Worm (Caenorhabditis elegans) whole organism, young adult: ENCODE results near the gene F53H2.3.

Experiments used
- B0035.1 ChIP-seq: sonication (generic microtip); optimal IDR thresholded peaks from 2 replicates; lab custom pipeline; 2016; ENCODE audit warnings: missing genetic modification characterization, mild to moderate bottlenecking, missing compliant biosample characterization, missing genotype, missing genetic modification reagents
- F49E8.2 ChIP-seq: sonication (generic microtip); optimal IDR thresholded peaks from 3 replicates; lab custom pipeline; 2017; ENCODE audit warnings: missing genetic modification characterization, mild to moderate bottlenecking, missing compliant biosample characterization, antibody characterized with exemption, moderate library complexity; ENCODE audit not compliant: insufficient read depth
- K12H6.12 ChIP-seq: fragments of 200-800 bp; sonication (Bioruptor generic); optimal IDR thresholded peaks from 2 replicates; lab custom pipeline; 2018; ENCODE audit warnings: mild to moderate bottlenecking, missing genetic modification characterization, missing compliant biosample characterization
- Y53G8AR.9 ChIP-seq: fragments of 200-800 bp; sonication (Bioruptor generic); conservative IDR thresholded peaks from 2 replicates; pipeline ENCODE4 v1.3.6; 2022; ENCODE audit warnings: missing genetic modification reagents, missing genetic modification characterization, missing compliant biosample characterization
- Y56A3A.18 ChIP-seq: fragments of 200-800 bp; sonication (Bioruptor generic); IDR thresholded peaks from 2 replicates; pipeline ENCODE4 v1.3.6; 2022; ENCODE audit warnings: missing genetic modification reagents, missing genetic modification characterization, missing compliant biosample characterization
- atf-7 ChIP-seq: sonication (generic microtip); optimal IDR thresholded peaks from 2 replicates; lab custom pipeline; 2017; ENCODE audit warnings: mild to moderate bottlenecking, missing genetic modification characterization, missing compliant biosample characterization
- ceh-79 ChIP-seq: sonication (generic microtip); optimal IDR thresholded peaks from 2 replicates; lab custom pipeline; 2017; ENCODE audit warnings: mild to moderate bottlenecking, missing genetic modification characterization, missing compliant biosample characterization
- egl-18 ChIP-seq: fragments of 200-800 bp; sonication (Bioruptor generic); IDR thresholded peaks from 2 replicates; pipeline ENCODE4 v1.3.6; 2022; ENCODE audit warnings: missing genetic modification reagents, missing genetic modification characterization, missing compliant biosample characterization
- ets-4 ChIP-seq: fragments of 200-800 bp; sonication (Bioruptor generic); optimal IDR thresholded peaks from 2 replicates; lab custom pipeline; 2018; ENCODE audit warnings: mild to moderate bottlenecking, missing genetic modification characterization, missing compliant biosample characterization
- hlh-12 ChIP-seq: sonication (generic microtip); optimal IDR thresholded peaks from 2 replicates; lab custom pipeline; 2016; ENCODE audit warnings: missing genetic modification characterization, missing compliant biosample characterization
- lsy-27 ChIP-seq: sonication (generic microtip); optimal IDR thresholded peaks from 2 replicates; lab custom pipeline; 2017; ENCODE audit warnings: missing genetic modification characterization, mild to moderate bottlenecking, missing compliant biosample characterization, antibody characterized with exemption, missing genotype, borderline replicate concordance; ENCODE audit not compliant: insufficient read depth
- madf-3 ChIP-seq: fragments of 200-800 bp; sonication (Bioruptor generic); IDR thresholded peaks from 2 replicates; pipeline ENCODE4 v1.3.6; 2022; ENCODE audit warnings: missing genetic modification reagents, missing genetic modification characterization, missing compliant biosample characterization
- unc-130 ChIP-seq: sonication (generic microtip); optimal IDR thresholded peaks from 2 replicates; lab custom pipeline; 2016; ENCODE audit warnings: missing genetic modification reagents, missing genetic modification characterization, missing compliant biosample characterization
- unc-62 ChIP-seq: fragments of 150-350 bp; optimal IDR thresholded peaks from 2 replicates; lab custom pipeline; 2014; ENCODE audit warnings: missing biosample characterization, missing genetic modification reagents, missing genetic modification characterization

- TF ChIP-seq ets-4 (no peak), K12H6.12 (tag; lab: Kevin White, UChicago) (no peak), Y53G8AR.9 (no peak), hlh-12 (no peak), madf-3 (GFP tag; lab: Robert Waterston, UW) (no peak), Y56A3A.18 (GFP tag; lab: Robert Waterston, UW) (no peak), egl-18 (GFP tag; lab: Robert Waterston, UW) (no peak), unc-130 (no peak), F49E8.2 (tag; lab: Kevin White, UChicago) (no peak), atf-7 (no peak), ceh-79 (tag; lab: Kevin White, UChicago) (no peak), lsy-27 (tag; lab: Kevin White, UChicago) (no peak), B0035.1 (tag; lab: Kevin White, UChicago) (no peak), unc-62 (GFP tag; lab: Kevin White, UChicago) (no peak)
These were observed 44.7 kb downstream of the F53H2.3 start, which contains the start of gene K02E2.8 for ce11 chrV:20366839-20367238.
